Worm (Caenorhabditis elegans): ENCODE data around the gene C09G9.3.

DNA sequence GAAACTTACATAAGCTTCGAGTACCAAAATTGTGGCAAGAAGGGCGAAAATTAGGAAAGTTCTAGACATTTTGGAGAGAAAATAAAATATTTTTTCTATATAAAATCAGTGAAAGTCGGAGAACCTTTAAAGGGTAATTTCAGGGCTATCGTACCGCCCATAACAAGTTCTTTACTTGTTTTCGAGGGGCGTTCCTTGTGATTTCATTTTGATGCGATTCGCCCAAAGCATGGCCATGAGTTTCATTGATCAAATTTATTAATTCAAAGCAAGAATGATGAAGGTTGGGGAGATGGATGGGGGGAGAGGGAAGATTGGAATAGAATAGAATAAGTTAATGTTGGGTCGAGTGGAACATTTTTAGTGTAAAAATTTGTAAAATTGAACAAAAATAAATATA lies 43.2 kb upstream of the C09G9.3 start, which contains the start of gene C27B7.9:
- TF ChIP-seq dao-5 (tag; optimal IDR thresholded peaks at IDR 0.05) (no peak), him-1 (tag; optimal IDR thresholded peaks at IDR 0.05) (no peak), W03F9.2 (tag; optimal IDR thresholded peaks at IDR 0.05) (no peak)
